Fruit fly (Drosophila melanogaster): ENCODE data around the gene Obp8a.

Gene Obp8a

dm6 chrX:9201866-9202681, 12.6 kb upstream of the Obp8a start (continued):
- TF ChIP-seq da (GFP tag; optimal IDR thresholded peaks at IDR 0.05) (no peak), HLH4C (GFP tag; IDR thresholded peaks at IDR 0.05; ENCODE audit: partially characterized antibody) (no peak), slou (GFP tag; optimal IDR thresholded peaks at IDR 0.05) (no peak), CG4328 (GFP tag; optimal IDR thresholded peaks at IDR 0.05) (peak; percentile 43), sim (GFP tag; IDR thresholded peaks at IDR 0.05) (0 out of 2 replicates have a peak, but pooled peaks have one; percentile 22), CG14860 (GFP tag; IDR thresholded peaks at IDR 0.05; ENCODE audit: partially characterized antibody) (no peak), CG8281 (tag; optimal IDR thresholded peaks at IDR 0.05) (peak; percentile 35), Usf (GFP tag; optimal IDR thresholded peaks at IDR 0.05) (peak; percentile 76), ham (GFP tag; IDR thresholded peaks at IDR 0.05) (peak; percentile 79), YL-1 (GFP tag; optimal IDR thresholded peaks at IDR 0.05) (no peak), Chrac-16 (GFP tag; optimal IDR thresholded peaks at IDR 0.05) (peak; percentile 40), pnt (GFP tag; optimal IDR thresholded peaks at IDR 0.05) (no peak), CG14050 (GFP tag; IDR thresholded peaks at IDR 0.05) (peak; percentile 66), Sin3A (optimal IDR thresholded peaks at IDR 0.05) (no peak), CG15269 (tag; optimal IDR thresholded peaks at IDR 0.05) (peak; percentile 84), CG31441 (GFP tag; IDR thresholded peaks at IDR 0.05) (peak; percentile 67), sens (GFP tag) (peak; percentile 73), Hand (GFP tag; optimal IDR thresholded peaks at IDR 0.05) (peak; percentile 72), eve (GFP tag; optimal IDR thresholded peaks at IDR 0.05) (no peak), Lhr (GFP tag; optimal IDR thresholded peaks at IDR 0.05) (no peak), Bdp1 (GFP tag; optimal IDR thresholded peaks at IDR 0.05) (peak; percentile 31), pan (optimal IDR thresholded peaks at IDR 0.05) (no peak), pan (GFP tag; optimal IDR thresholded peaks at IDR 0.05 in 1 of 2, IDR thresholded peaks at IDR 0.05 in 1 of 2) (peak in 1 of 2 experiments; percentile 78), Rx (GFP tag; IDR thresholded peaks at IDR 0.05) (peak; percentile 63), Doc2 (GFP tag; IDR thresholded peaks at IDR 0.05) (peak; percentile 40; the same call in 1 of the 2 replicates), Abd-B (GFP tag; optimal IDR thresholded peaks at IDR 0.05) (peak; percentile 66), Drgx (GFP tag; IDR thresholded peaks at IDR 0.05) (peak; percentile 83), gfzf (GFP tag; optimal IDR thresholded peaks at IDR 0.05) (no peak), ara (GFP tag; IDR thresholded peaks at IDR 0.05) (no peak), Dfd (GFP tag; optimal IDR thresholded peaks at IDR 0.05) (no peak), Nf-YB (GFP tag; optimal IDR thresholded peaks at IDR 0.05) (peak; percentile 58), fd102C (GFP tag; optimal IDR thresholded peaks at IDR 0.05) (no peak), Dp (GFP tag; optimal IDR thresholded peaks at IDR 0.05) (no peak), CG7928 (GFP tag; optimal IDR thresholded peaks at IDR 0.05) (peak; percentile 42), CG12942 (GFP tag; optimal IDR thresholded peaks at IDR 0.05) (no peak), CG7987 (GFP tag; optimal IDR thresholded peaks at IDR 0.05) (peak; percentile 71), CG17361 (GFP tag; IDR thresholded peaks at IDR 0.05) (peak; percentile 79; the same call in 2 of the 3 replicates), CG7271 (tag; optimal IDR thresholded peaks at IDR 0.05) (no peak), sug (tag; optimal IDR thresholded peaks at IDR 0.05) (peak; percentile 54), CG1233 (GFP tag; optimal IDR thresholded peaks at IDR 0.05) (peak; percentile 58), CHES-1-like (GFP tag; optimal IDR thresholded peaks at IDR 0.05) (no peak), gcm (GFP tag; optimal IDR thresholded peaks at IDR 0.05) (peak; percentile 19), Nf-YA (GFP tag; IDR thresholded peaks at IDR 0.05) (peak; percentile 47; the same call in 1 of the 2 replicates), Pdp1 (GFP tag; optimal IDR thresholded peaks at IDR 0.05) (no peak), lbe (GFP tag; optimal IDR thresholded peaks at IDR 0.05) (no peak), CG31388 (GFP tag; optimal IDR thresholded peaks at IDR 0.05) (no peak), nau (GFP tag; optimal IDR thresholded peaks at IDR 0.05) (no peak), CG1603 (tag; optimal IDR thresholded peaks at IDR 0.05) (peak; percentile 17), CG8944 (GFP tag; optimal IDR thresholded peaks at IDR 0.05) (no peak), CG9215 (GFP tag; IDR thresholded peaks at IDR 0.05) (peak; percentile 81)

Data from whole organism, embryonic.